Worm (Caenorhabditis elegans): ENCODE results near the gene W10G6.6.

ce11 chrX:16250679-16251078 is at the start of gene W10G6.6:
- no peak for TF ChIP-seq ref-1 (GFP tag; conservative IDR thresholded peaks at IDR 0.05)
- TF ChIP-seq tab-1 (GFP tag; IDR thresholded peaks at IDR 0.05) = no peak
- TF ChIP-seq cog-1 (tag; optimal IDR thresholded peaks at IDR 0.05) = no peak
- TF ChIP-seq flt-1 (GFP tag; IDR thresholded peaks at IDR 0.05) = no peak
- no peak for TF ChIP-seq med-1 (GFP tag; optimal IDR thresholded peaks at IDR 0.05; ENCODE audit: insufficient read depth)
- no peak for TF ChIP-seq ztf-29 (GFP tag; IDR thresholded peaks at IDR 0.05)
- no peak for TF ChIP-seq klf-2 (GFP tag; conservative IDR thresholded peaks at IDR 0.05)
- no peak for TF ChIP-seq T22C8.4 (GFP tag; IDR thresholded peaks at IDR 0.05)
- TF ChIP-seq ztf-23 (GFP tag; IDR thresholded peaks at IDR 0.05) = no peak
